Fruit fly (Drosophila melanogaster) whole organism, wandering third instar larva: ENCODE measurements around the gene Cyp4ac2.

Experiments
- Abd-B ChIP-seq: fragments of >200 bp; optimal IDR thresholded peaks from 2 replicates; lab custom pipeline; 2017; ENCODE audit warnings: missing biosample characterization, missing genetic modification characterization
- CG32264 ChIP-seq: fragments of 200-800 bp; sonication (Bioruptor generic); optimal IDR thresholded peaks from 2 replicates; lab custom pipeline; 2016; ENCODE audit warnings: missing biosample characterization, missing genetic modification characterization
- Dfd ChIP-seq: fragments of >200 bp; optimal IDR thresholded peaks from 2 replicates; lab custom pipeline; 2017; ENCODE audit warnings: missing biosample characterization, missing genetic modification characterization
- Mio ChIP-seq: sonication (Bioruptor generic); optimal IDR thresholded peaks from 2 replicates; lab custom pipeline; 2016; ENCODE audit warnings: missing biosample characterization, missing genetic modification characterization
- Myc ChIP-seq: fragments of >200 bp; optimal IDR thresholded peaks from 2 replicates; lab custom pipeline; 2017
- br ChIP-seq: fragments of 200-800 bp; sonication (Bioruptor generic); optimal IDR thresholded peaks from 2 replicates; lab custom pipeline; 2016; ENCODE audit warnings: missing biosample characterization, missing genetic modification characterization
- dsf ChIP-seq: sonication (Bioruptor generic); optimal IDR thresholded peaks from 2 replicates; lab custom pipeline; 2016; ENCODE audit warnings: missing biosample characterization, missing genetic modification characterization, borderline replicate concordance
- lola ChIP-seq: fragments of >200 bp; optimal IDR thresholded peaks from 2 replicates; lab custom pipeline; 2017; ENCODE audit warnings: missing biosample characterization, missing genetic modification characterization
- pan ChIP-seq: fragments of >200 bp; optimal IDR thresholded peaks from 2 replicates; lab custom pipeline; 2017
- psq ChIP-seq: fragments of 200-800 bp; sonication (Bioruptor generic); optimal IDR thresholded peaks from 3 replicates; lab custom pipeline; 2017; ENCODE audit warnings: missing biosample characterization, mild to moderate bottlenecking, missing genetic modification characterization, moderate library complexity
- sage ChIP-seq: fragments of 200-800 bp; sonication (Bioruptor generic); optimal IDR thresholded peaks from 2 replicates; lab custom pipeline; 2016; ENCODE audit warnings: missing biosample characterization, mild to moderate bottlenecking, missing genetic modification characterization
- sv ChIP-seq: fragments of 200-800 bp; sonication (Bioruptor generic); optimal IDR thresholded peaks from 3 replicates; lab custom pipeline; 2016; ENCODE audit warnings: missing biosample characterization, missing genetic modification characterization
- tai ChIP-seq: sonication (Bioruptor generic); optimal IDR thresholded peaks from 2 replicates; lab custom pipeline; 2016; ENCODE audit warnings: missing biosample characterization, missing genetic modification characterization
- usp ChIP-seq: fragments of >200 bp; optimal IDR thresholded peaks from 2 replicates; lab custom pipeline; 2017; ENCODE audit warnings: missing biosample characterization, missing genetic modification characterization

DNA sequence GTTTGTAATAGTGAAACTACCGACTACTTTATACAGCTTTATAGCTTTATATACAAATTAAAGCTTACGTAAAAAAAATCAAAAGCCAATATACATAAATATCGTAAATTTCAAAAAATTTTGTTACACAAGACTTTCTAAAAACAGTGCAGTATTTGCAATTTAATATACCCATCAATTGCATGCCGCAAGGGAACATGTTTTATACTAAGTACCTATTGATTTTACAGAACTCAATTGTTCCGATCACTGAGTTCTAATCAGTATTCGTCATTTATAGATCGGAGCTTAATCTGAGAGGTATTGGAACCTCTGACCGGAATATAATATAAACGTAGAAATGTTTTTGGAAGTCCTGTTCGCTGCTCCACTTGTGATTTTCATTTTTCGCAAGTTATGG is at the start of gene Cyp4ac2:
- TF ChIP-seq Dfd (GFP tag; lab: Kevin White, UChicago) (no peak), dsf (GFP tag; lab: Kevin White, UChicago) (no peak), Mio (GFP tag; lab: Kevin White, UChicago) (no peak), pan (lab: Kevin White, UChicago) (no peak), Myc (lab: Kevin White, UChicago) (no peak), tai (GFP tag; lab: Kevin White, UChicago) (no peak), psq (GFP tag; lab: Kevin White, UChicago) (no peak), CG32264 (GFP tag; lab: Kevin White, UChicago) (no peak), usp (GFP tag; lab: Kevin White, UChicago) (no peak), Abd-B (GFP tag; lab: Kevin White, UChicago) (no peak), sv (no peak), lola (GFP tag; lab: Kevin White, UChicago) (no peak), sage (GFP tag; lab: Kevin White, UChicago) (no peak), br (GFP tag; lab: Kevin White, UChicago) (no peak)
